Fruit fly (Drosophila melanogaster) whole organism, embryonic: ENCODE measurements around the gene RhoGDI.

Experiments
- BEAF-32 ChIP-seq: fragments of 200-800 bp; sonication (Bioruptor generic); optimal IDR thresholded peaks from 3 replicates; lab custom pipeline; 2017; ENCODE audit warnings: missing biosample characterization, missing genetic modification characterization, mild to moderate bottlenecking, moderate library complexity, missing genetic modification reagents
- CG11723 ChIP-seq: fragments of 200-800 bp; sonication (Bioruptor generic); optimal IDR thresholded peaks from 2 replicates; lab custom pipeline; 2017; ENCODE audit warnings: missing biosample characterization, mild to moderate bottlenecking, missing genetic modification characterization
- CG12071 ChIP-seq: fragments of 200-800 bp; sonication (Bioruptor generic); optimal IDR thresholded peaks from 3 replicates; lab custom pipeline; 2018; ENCODE audit warnings: missing biosample characterization, mild to moderate bottlenecking, missing genetic modification characterization
- CG12659 ChIP-seq: fragments of 200-800 bp; sonication (Bioruptor generic); optimal IDR thresholded peaks from 3 replicates; lab custom pipeline; 2017; ENCODE audit warnings: mild to moderate bottlenecking, missing biosample characterization, missing genetic modification reagents, missing genetic modification characterization
- CG12744 ChIP-seq: fragments of 200-800 bp; sonication (Bioruptor generic); optimal IDR thresholded peaks from 2 replicates; lab custom pipeline; 2016; ENCODE audit warnings: missing biosample characterization, missing genetic modification characterization
- CG13624 ChIP-seq: fragments of 200-800 bp; sonication (Bioruptor generic); optimal IDR thresholded peaks from 2 replicates; lab custom pipeline; 2016; ENCODE audit warnings: missing biosample characterization, missing genetic modification characterization
- CG14441 ChIP-seq: fragments of 200-800 bp; sonication (Bioruptor generic); IDR thresholded peaks from 2 replicates; pipeline ENCODE4 v1.3.6; 2022; ENCODE audit warnings: missing biosample characterization, missing genetic modification characterization
- CG15269 ChIP-seq: fragments of 200-800 bp; sonication (Bioruptor generic); optimal IDR thresholded peaks from 2 replicates; lab custom pipeline; 2018; ENCODE audit warnings: missing biosample characterization, mild to moderate bottlenecking, missing genetic modification characterization, moderate library complexity
- CG15479 ChIP-seq: fragments of 200-800 bp; sonication (Bioruptor generic); optimal IDR thresholded peaks from 3 replicates; lab custom pipeline; 2019; ENCODE audit warnings: missing biosample characterization, mild to moderate bottlenecking, missing genetic modification characterization, moderate library complexity
- CG17359 ChIP-seq: fragments of 200-800 bp; sonication (Bioruptor generic); optimal IDR thresholded peaks from 3 replicates; lab custom pipeline; 2018; ENCODE audit warnings: missing biosample characterization, mild to moderate bottlenecking, missing genetic modification characterization, moderate library complexity
- CG32772 ChIP-seq: fragments of 200-800 bp; sonication (Bioruptor generic); IDR thresholded peaks from 2 replicates; pipeline ENCODE4 v1.3.6; 2022; ENCODE audit warnings: missing biosample characterization, missing genetic modification characterization
- CG34422 ChIP-seq: fragments of 200-800 bp; sonication (Bioruptor generic); IDR thresholded peaks from 3 replicates; pipeline ENCODE4 v1.3.6; 2022; ENCODE audit warnings: missing biosample characterization, missing genetic modification characterization
- CG4820 ChIP-seq: fragments of 200-800 bp; sonication (Bioruptor generic); optimal IDR thresholded peaks from 3 replicates; lab custom pipeline; 2016; ENCODE audit warnings: missing biosample characterization, missing genetic modification characterization
- CG5180 ChIP-seq: fragments of 200-800 bp; sonication (Bioruptor generic); optimal IDR thresholded peaks from 3 replicates; lab custom pipeline; 2017; ENCODE audit warnings: missing biosample characterization, missing genetic modification characterization, mild to moderate bottlenecking, moderate library complexity, missing genetic modification reagents
- Dref ChIP-seq: fragments of 200-800 bp; sonication (Bioruptor generic); IDR thresholded peaks from 2 replicates; pipeline ENCODE4 v1.3.6; 2022; ENCODE audit warnings: missing biosample characterization, missing genetic modification characterization
- Ets65A ChIP-seq: fragments of 200-800 bp; sonication (Bioruptor generic); peaks from one replicate; lab custom pipeline; 2016; ENCODE audit warnings: missing biosample characterization, missing genetic modification characterization
- Ets97D ChIP-seq: fragments of 200-800 bp; sonication (Bioruptor generic); optimal IDR thresholded peaks from 3 replicates; lab custom pipeline; 2016; ENCODE audit warnings: missing biosample characterization, missing genetic modification characterization
- HLH3B ChIP-seq: fragments of 200-800 bp; sonication (Bioruptor generic); IDR thresholded peaks from 2 replicates; pipeline ENCODE4 v1.3.6; 2022; ENCODE audit warnings: missing biosample characterization, missing genetic modification characterization
- Mad ChIP-seq: fragments of 200-800 bp; sonication (Bioruptor generic); optimal IDR thresholded peaks from 2 replicates; lab custom pipeline; 2016; ENCODE audit warnings: missing biosample characterization, missing genetic modification characterization
- Mrtf ChIP-seq: fragments of 200-800 bp; sonication (Bioruptor generic); IDR thresholded peaks from 3 replicates; pipeline ENCODE4 v1.3.6; 2022; ENCODE audit warnings: missing biosample characterization, missing genetic modification characterization
- Optix ChIP-seq: fragments of 200-800 bp; sonication (Bioruptor generic); IDR thresholded peaks from 3 replicates; pipeline ENCODE4 v1.3.6; 2022; ENCODE audit warnings: missing biosample characterization, missing genetic modification characterization
- Pdp1 ChIP-seq, 2 experiments: fragments of 200-800 bp; sonication (Bioruptor generic); optimal IDR thresholded peaks; 3 replicates each; lab custom pipeline; 2016; ENCODE audit warnings: missing biosample characterization in 2 of 2, missing genetic modification characterization in 2 of 2, mild to moderate bottlenecking in 1 of 2, moderate library complexity in 1 of 2
- Poxn ChIP-seq: fragments of 200-800 bp; sonication (Bioruptor generic); IDR thresholded peaks from 2 replicates; pipeline ENCODE4 v1.3.6; 2022; ENCODE audit warnings: missing biosample characterization, missing genetic modification characterization
- Sox102F ChIP-seq: fragments of 200-800 bp; sonication (Bioruptor generic); optimal IDR thresholded peaks from 2 replicates; lab custom pipeline; 2018; ENCODE audit warnings: missing biosample characterization, mild to moderate bottlenecking, missing genetic modification characterization, moderate library complexity
- bbx ChIP-seq: fragments of 200-800 bp; sonication (Bioruptor generic); IDR thresholded peaks from 2 replicates; pipeline ENCODE4 v1.3.6; 2022; ENCODE audit warnings: missing biosample characterization, missing genetic modification characterization; ENCODE audit not compliant: partially characterized antibody
- croc ChIP-seq: fragments of 200-800 bp; sonication (Bioruptor generic); conservative IDR thresholded peaks from 3 replicates; pipeline ENCODE4 v1.3.6; 2022; ENCODE audit warnings: missing biosample characterization, missing genetic modification characterization
- crp ChIP-seq, 2 experiments: fragments of 200-800 bp; sonication (Bioruptor generic); optimal IDR thresholded peaks; 2 replicates in 1 of 2; 3 replicates in 1 of 2; lab custom pipeline; 2017; ENCODE audit warnings: missing biosample characterization in 2 of 2, missing genetic modification characterization in 2 of 2, mild to moderate bottlenecking in 1 of 2, moderate library complexity in 1 of 2
- dmrt11E ChIP-seq: fragments of 200-800 bp; sonication (Bioruptor generic); optimal IDR thresholded peaks from 3 replicates; lab custom pipeline; 2018; ENCODE audit warnings: missing biosample characterization, mild to moderate bottlenecking, missing genetic modification characterization, moderate library complexity
- exex ChIP-seq: fragments of 200-800 bp; sonication (Bioruptor generic); optimal IDR thresholded peaks from 4 replicates; lab custom pipeline; 2018; ENCODE audit warnings: missing biosample characterization, mild to moderate bottlenecking, missing genetic modification characterization, moderate library complexity
- gce ChIP-seq: fragments of 200-800 bp; sonication (Bioruptor generic); IDR thresholded peaks from 3 replicates; pipeline ENCODE4 v1.3.6; 2022; ENCODE audit warnings: missing biosample characterization, missing genetic modification characterization
- grn ChIP-seq: fragments of 200-800 bp; sonication (Bioruptor generic); optimal IDR thresholded peaks from 3 replicates; lab custom pipeline; 2017; ENCODE audit warnings: missing biosample characterization, missing genetic modification characterization
- gt ChIP-seq: fragments of 200-800 bp; sonication (Bioruptor generic); IDR thresholded peaks from 2 replicates; pipeline ENCODE4 v1.3.6; 2022; ENCODE audit warnings: missing biosample characterization, missing genetic modification characterization
- her ChIP-seq: fragments of 200-800 bp; sonication (Bioruptor generic); optimal IDR thresholded peaks from 2 replicates; lab custom pipeline; 2016; ENCODE audit warnings: missing biosample characterization, missing genetic modification characterization
- mam ChIP-seq: fragments of 200-800 bp; sonication (Bioruptor generic); optimal IDR thresholded peaks from 3 replicates; lab custom pipeline; 2016; ENCODE audit warnings: missing biosample characterization, missing genetic modification characterization
- nerfin-1 ChIP-seq: fragments of 200-800 bp; sonication (Bioruptor generic); optimal IDR thresholded peaks from 3 replicates; lab custom pipeline; 2019; ENCODE audit warnings: missing biosample characterization, mild to moderate bottlenecking, missing genetic modification characterization, moderate library complexity
- pan ChIP-seq, 4 experiments: fragments of >200 bp in 3 of 4; fragments of 200-800 bp in 1 of 4; sonication (Bioruptor generic) in 1 of 4; optimal IDR thresholded peaks in 3 of 4; IDR thresholded peaks in 1 of 4; 2 replicates each; pipeline versions ENCODE4 v1.3.6 to Lab custom; 2017 to 2022; ENCODE audit warnings: missing biosample characterization in 2 of 4, missing genetic modification characterization in 2 of 4, mixed read lengths in 1 of 4
- pfk ChIP-seq: fragments of 200-800 bp; sonication (Bioruptor generic); optimal IDR thresholded peaks from 2 replicates; lab custom pipeline; 2018; ENCODE audit warnings: missing biosample characterization, mild to moderate bottlenecking, missing genetic modification characterization, moderate library complexity
- ranshi ChIP-seq: fragments of 200-800 bp; sonication (Bioruptor generic); IDR thresholded peaks from 2 replicates; pipeline ENCODE4 v1.3.6; 2022; ENCODE audit warnings: missing biosample characterization, missing genetic modification characterization
- schlank ChIP-seq: fragments of 200-800 bp; sonication (Bioruptor generic); optimal IDR thresholded peaks from 2 replicates; lab custom pipeline; 2018; ENCODE audit warnings: missing biosample characterization, mild to moderate bottlenecking, missing genetic modification characterization
- scrt ChIP-seq: fragments of 200-800 bp; sonication (Bioruptor generic); optimal IDR thresholded peaks from 2 replicates; lab custom pipeline; 2018; ENCODE audit warnings: missing biosample characterization, mild to moderate bottlenecking, missing genetic modification characterization, moderate library complexity
- sisA ChIP-seq: fragments of 200-800 bp; sonication (Bioruptor generic); IDR thresholded peaks from 2 replicates; pipeline ENCODE4 v1.3.6; 2022; ENCODE audit warnings: missing biosample characterization, missing genetic modification characterization
- stc ChIP-seq: fragments of 200-800 bp; sonication (Bioruptor generic); IDR thresholded peaks from 2 replicates; pipeline ENCODE4 v1.3.6; 2022; ENCODE audit warnings: missing biosample characterization, missing genetic modification characterization
- stwl ChIP-seq: fragments of 200-800 bp; sonication (Bioruptor generic); optimal IDR thresholded peaks from 3 replicates; lab custom pipeline; 2018; ENCODE audit warnings: missing biosample characterization, mild to moderate bottlenecking, missing genetic modification characterization, moderate library complexity
- sug ChIP-seq: fragments of 200-800 bp; optimal IDR thresholded peaks from 2 replicates; lab custom pipeline; 2019; ENCODE audit warnings: missing biosample characterization, mild to moderate bottlenecking, missing genetic modification characterization, moderate library complexity
- tin ChIP-seq: fragments of 200-800 bp; sonication (Bioruptor generic); optimal IDR thresholded peaks from 3 replicates; lab custom pipeline; 2016; ENCODE audit warnings: missing biosample characterization, missing genetic modification characterization
- tup ChIP-seq: fragments of 200-800 bp; sonication (Bioruptor generic); optimal IDR thresholded peaks from 2 replicates; lab custom pipeline; 2016; ENCODE audit warnings: missing biosample characterization, mild to moderate bottlenecking, missing genetic modification characterization, moderate library complexity
- wek ChIP-seq: fragments of 200-800 bp; sonication (Bioruptor generic); optimal IDR thresholded peaks from 3 replicates; lab custom pipeline; 2018; ENCODE audit warnings: missing biosample characterization, mild to moderate bottlenecking, missing genetic modification characterization, moderate library complexity
- z ChIP-seq: fragments of 200-800 bp; sonication (Bioruptor generic); IDR thresholded peaks from 3 replicates; pipeline ENCODE4 v1.3.6; 2022; ENCODE audit warnings: missing biosample characterization, missing genetic modification characterization
- zen ChIP-seq: fragments of 200-800 bp; sonication (Bioruptor generic); optimal IDR thresholded peaks from 3 replicates; lab custom pipeline; 2018; ENCODE audit warnings: missing biosample characterization, mild to moderate bottlenecking, missing genetic modification characterization, moderate library complexity

RhoGDI gene

dm6 chr3L:19898547-19899282 is 29.8 kb upstream of the RhoGDI start (continued):
- TF ChIP-seq gce (GFP tag; lab: Robert Waterston, UW) (no peak), mam (GFP tag; lab: Kevin White, UChicago) (no peak), her (no peak), tup (no peak), wek (GFP tag; lab: Kevin White, UChicago) (no peak), Poxn (GFP tag; lab: Robert Waterston, UW) (no peak), grn (GFP tag; lab: Kevin White, UChicago) (no peak), sisA (no peak), croc (GFP tag; lab: Robert Waterston, UW) (peak; percentile 21; the same call in 1 of the 3 replicates), sug (tag; lab: Kevin White, UChicago) (no peak), BEAF-32 (GFP tag; lab: Kevin White, UChicago) (no peak), CG13624 (GFP tag; lab: Kevin White, UChicago) (no peak), CG11723 (GFP tag; lab: Kevin White, UChicago) (no peak), Pdp1 (GFP tag; optimal IDR thresholded peaks at IDR 0.05; lab: Kevin White, UChicago) (no peak), Mrtf (GFP tag; lab: Robert Waterston, UW) (no peak), z (no peak), CG12744 (GFP tag; lab: Kevin White, UChicago) (no peak), exex (tag; lab: Kevin White, UChicago) (no peak), scrt (GFP tag; lab: Kevin White, UChicago) (no peak), Dref (GFP tag; lab: Robert Waterston, UW) (no peak), CG32772 (GFP tag; lab: Robert Waterston, UW) (no peak), Optix (GFP tag; lab: Robert Waterston, UW) (no peak), crp (GFP tag; optimal IDR thresholded peaks at IDR 0.05; lab: Kevin White, UChicago) (no peak), nerfin-1 (no peak), bbx (no peak), dmrt11E (tag; lab: Kevin White, UChicago) (peak; percentile 81), CG12071 (GFP tag; lab: Kevin White, UChicago) (no peak), Sox102F (GFP tag; lab: Kevin White, UChicago) (no peak), pan (optimal IDR thresholded peaks at IDR 0.05; lab: Kevin White, UChicago) (peak in 1 of 2 experiments; percentile 73), pan (GFP tag; optimal IDR thresholded peaks at IDR 0.05 in 1 of 2, IDR thresholded peaks at IDR 0.05 in 1 of 2) (no peak), CG15479 (GFP tag; lab: Kevin White, UChicago) (no peak), Ets65A (no peak), CG5180 (GFP tag; lab: Kevin White, UChicago) (no peak), zen (tag; lab: Kevin White, UChicago) (peak; percentile 60), pfk (GFP tag; lab: Kevin White, UChicago) (no peak), HLH3B (GFP tag; lab: Robert Waterston, UW) (no peak), schlank (tag; lab: Kevin White, UChicago) (no peak), stc (GFP tag; lab: Robert Waterston, UW) (no peak), CG17359 (tag; lab: Kevin White, UChicago) (no peak), CG15269 (no peak), CG12659 (GFP tag; lab: Kevin White, UChicago) (no peak), tin (GFP tag; lab: Kevin White, UChicago) (no peak), CG14441 (no peak), stwl (tag; lab: Kevin White, UChicago) (no peak), CG34422 (no peak), Mad (GFP tag; lab: Kevin White, UChicago) (no peak), ranshi (GFP tag; lab: Robert Waterston, UW) (no peak), gt (GFP tag; lab: Robert Waterston, UW) (no peak), Ets97D (no peak), CG4820 (peak; percentile 1)
